Worm (Caenorhabditis elegans) whole organism, L4 larva: ENCODE measurements around the gene Y43F4A.1.
A peak's percentile ranks its signal among the peaks of the same experiment; 100 is the strongest.

Experiments
- F10B5.3 ChIP-seq: sonication (generic microtip); optimal IDR thresholded peaks from 2 replicates; lab custom pipeline; 2016; ENCODE audit warnings: mild to moderate bottlenecking, missing genetic modification characterization, missing compliant biosample characterization
- F26F4.8 ChIP-seq: fragments of 200-800 bp; sonication (Bioruptor generic); conservative IDR thresholded peaks from 2 replicates; pipeline ENCODE4 v1.3.6; 2022; ENCODE audit warnings: missing genetic modification characterization, missing compliant biosample characterization
- T20F7.1 ChIP-seq: fragments of 200-800 bp; sonication (Bioruptor generic); optimal IDR thresholded peaks from 2 replicates; lab custom pipeline; 2018; ENCODE audit warnings: mild to moderate bottlenecking, missing genetic modification characterization, missing compliant biosample characterization
- T26A8.4 ChIP-seq: fragments of 200-800 bp; sonication (Bioruptor generic); IDR thresholded peaks from 2 replicates; pipeline ENCODE4 v1.3.6; 2022; ENCODE audit warnings: missing genetic modification characterization, missing compliant biosample characterization
- Y5F2A.4 ChIP-seq: fragments of 200-800 bp; sonication (Bioruptor generic); optimal IDR thresholded peaks from 2 replicates; lab custom pipeline; 2018; ENCODE audit warnings: mild to moderate bottlenecking, missing genetic modification characterization, missing compliant biosample characterization
- ZK337.2 ChIP-seq: fragments of 200-800 bp; sonication (Bioruptor generic); IDR thresholded peaks from 2 replicates; pipeline ENCODE4 v1.3.6; 2022; ENCODE audit warnings: missing genetic modification reagents, missing genetic modification characterization, missing compliant biosample characterization
- aha-1 ChIP-seq: fragments of 150-350 bp; peaks from one replicate; lab custom pipeline; 2014; ENCODE audit warnings: missing biosample characterization, missing genetic modification characterization
- ceh-28 ChIP-seq: fragments of 150-350 bp; optimal IDR thresholded peaks from 2 replicates; lab custom pipeline; 2014; ENCODE audit warnings: missing biosample characterization, missing genetic modification reagents, missing genetic modification characterization
- ceh-82 ChIP-seq: sonication (generic microtip); optimal IDR thresholded peaks from 2 replicates; lab custom pipeline; 2017; ENCODE audit warnings: missing biosample characterization, missing genetic modification characterization
- ces-1 ChIP-seq: fragments of 150-350 bp; sonication (generic microtip); optimal IDR thresholded peaks from 4 replicates; lab custom pipeline; 2014; ENCODE audit warnings: missing biosample characterization, missing genetic modification reagents, missing genetic modification characterization
- cey-2 ChIP-seq: sonication (generic microtip); optimal IDR thresholded peaks from 3 replicates; lab custom pipeline; 2017; ENCODE audit warnings: missing genetic modification characterization, mild to moderate bottlenecking, missing compliant biosample characterization, antibody characterized with exemption, borderline replicate concordance; ENCODE audit not compliant: insufficient read depth
- ctbp-1 ChIP-seq: fragments of 200-800 bp; sonication (Bioruptor generic); IDR thresholded peaks from 2 replicates; pipeline ENCODE4 v1.3.6; 2022; ENCODE audit warnings: missing genetic modification reagents, missing genetic modification characterization, missing compliant biosample characterization
- daf-16 ChIP-seq, 3 experiments: sonication (generic microtip); optimal IDR thresholded peaks; 2 replicates each; lab custom pipeline; 2016 to 2017; ENCODE audit warnings: missing genetic modification characterization in 3 of 3, missing genetic modification reagents in 3 of 3, mild to moderate bottlenecking in 2 of 3, missing compliant biosample characterization in 2 of 3, missing biosample characterization in 1 of 3, moderate library complexity in 1 of 3
- dmd-8 ChIP-seq: fragments of 200-800 bp; sonication (Bioruptor generic); IDR thresholded peaks from 2 replicates; pipeline ENCODE4 v1.3.6; 2022; ENCODE audit warnings: missing genetic modification characterization, missing compliant biosample characterization
- dmd-9 ChIP-seq: fragments of 200-800 bp; sonication (Bioruptor generic); IDR thresholded peaks from 2 replicates; pipeline ENCODE4 v1.3.6; 2022; ENCODE audit warnings: missing genetic modification reagents, missing genetic modification characterization, missing compliant biosample characterization
- fkh-10 ChIP-seq: fragments of 150-350 bp; optimal IDR thresholded peaks from 2 replicates; lab custom pipeline; 2014; ENCODE audit warnings: missing biosample characterization, missing genetic modification reagents, missing genetic modification characterization
- gei-8 ChIP-seq: fragments of 200-800 bp; sonication (Bioruptor generic); optimal IDR thresholded peaks from 2 replicates; lab custom pipeline; 2018; ENCODE audit warnings: mild to moderate bottlenecking, missing genetic modification characterization, missing compliant biosample characterization
- hlh-30 ChIP-seq: sonication (generic microtip); optimal IDR thresholded peaks from 2 replicates; lab custom pipeline; 2017; ENCODE audit warnings: antibody characterized with exemption, mild to moderate bottlenecking, missing genetic modification characterization, missing compliant biosample characterization; ENCODE audit not compliant: insufficient read depth
- lin-29 ChIP-seq: fragments of 200-800 bp; sonication (Bioruptor generic); IDR thresholded peaks from 2 replicates; pipeline ENCODE4 v1.3.6; 2022; ENCODE audit warnings: missing genetic modification reagents, missing genetic modification characterization, missing compliant biosample characterization
- lin-38 ChIP-seq: fragments of 200-800 bp; sonication (Bioruptor generic); IDR thresholded peaks from 2 replicates; pipeline ENCODE4 v1.3.6; 2022; ENCODE audit warnings: missing genetic modification reagents, missing genetic modification characterization, missing compliant biosample characterization
- lsy-2 ChIP-seq, 2 experiments: fragments of 150-350 bp in 1 of 2; sonication (generic microtip) in 1 of 2; optimal IDR thresholded peaks; 2 replicates each; lab custom pipeline; 2014 to 2017; ENCODE audit warnings: missing biosample characterization in 2 of 2, missing genetic modification characterization in 2 of 2
- mxl-2 ChIP-seq: fragments of 200-800 bp; sonication (Bioruptor generic); conservative IDR thresholded peaks from 2 replicates; pipeline ENCODE4 v1.3.6; 2022; ENCODE audit warnings: missing genetic modification reagents, missing genetic modification characterization, missing compliant biosample characterization
- nhr-10 ChIP-seq: fragments of 150-350 bp; optimal IDR thresholded peaks from 2 replicates; lab custom pipeline; 2014; ENCODE audit warnings: missing biosample characterization, missing genetic modification characterization
- nhr-102 ChIP-seq: sonication (generic microtip); optimal IDR thresholded peaks from 2 replicates; lab custom pipeline; 2016; ENCODE audit warnings: mild to moderate bottlenecking, missing genetic modification characterization, moderate library complexity, missing compliant biosample characterization
- nhr-111 ChIP-seq: fragments of 200-800 bp; sonication (Bioruptor generic); optimal IDR thresholded peaks from 2 replicates; lab custom pipeline; 2018; ENCODE audit warnings: mild to moderate bottlenecking, missing genetic modification characterization, missing compliant biosample characterization
- nhr-237 ChIP-seq: sonication (generic microtip); optimal IDR thresholded peaks from 2 replicates; lab custom pipeline; 2017; ENCODE audit warnings: missing biosample characterization, missing genetic modification characterization
- nhr-6 ChIP-seq: fragments of 150-350 bp; optimal IDR thresholded peaks from 2 replicates; lab custom pipeline; 2014; ENCODE audit warnings: missing biosample characterization, missing genetic modification characterization
- sdz-12 ChIP-seq: fragments of 200-800 bp; sonication (Bioruptor generic); optimal IDR thresholded peaks from 2 replicates; lab custom pipeline; 2018; ENCODE audit warnings: mild to moderate bottlenecking, missing genetic modification characterization, missing compliant biosample characterization
- tag-97 ChIP-seq: fragments of 200-800 bp; sonication (Bioruptor generic); IDR thresholded peaks from 2 replicates; pipeline ENCODE4 v1.3.6; 2022; ENCODE audit warnings: missing genetic modification characterization, missing compliant biosample characterization
- unc-62 ChIP-seq, 3 experiments: fragments of 150-350 bp in 1 of 3; sonication (generic microtip); optimal IDR thresholded peaks in 2 of 3; peaks in 1 of 3; 1 replicate in 1 of 3; 2 replicates in 2 of 3; lab custom pipeline; 2014 to 2017; ENCODE audit warnings: missing biosample characterization in 3 of 3, missing genetic modification characterization in 3 of 3, missing genetic modification reagents in 3 of 3, missing genotype in 1 of 3
- zip-11 ChIP-seq: fragments of 200-800 bp; sonication (Bioruptor generic); IDR thresholded peaks from 2 replicates; pipeline ENCODE4 v1.3.6; 2022; ENCODE audit warnings: missing genetic modification characterization, missing compliant biosample characterization
- ztf-7 ChIP-seq: fragments of 150-350 bp; optimal IDR thresholded peaks from 2 replicates; lab custom pipeline; 2014; ENCODE audit warnings: missing biosample characterization, missing genetic modification characterization

Gene Y43F4A.1

ce11 chrIII:13187773-13188172 lies 35.1 kb upstream of the Y43F4A.1 start (continued):
- no peak for TF ChIP-seq lin-29 (GFP tag; lab: Robert Waterston, UW)
- no peak for TF ChIP-seq dmd-8 (GFP tag; lab: Robert Waterston, UW)
- TF ChIP-seq zip-11 (GFP tag; lab: Robert Waterston, UW): no peak
- TF ChIP-seq ces-1 (GFP tag; lab: Kevin White, UChicago): no peak
- no peak for TF ChIP-seq nhr-6 (tag; lab: Kevin White, UChicago)
- peak; percentile 48 for TF ChIP-seq lin-38 (GFP tag; lab: Robert Waterston, UW)
- no peak for TF ChIP-seq nhr-237 (tag; lab: Kevin White, UChicago)
- no peak for TF ChIP-seq gei-8
- no peak for TF ChIP-seq F10B5.3 (tag; lab: Kevin White, UChicago)
- TF ChIP-seq ZK337.2: peak; percentile 88
- TF ChIP-seq dmd-9 (GFP tag; lab: Robert Waterston, UW): peak; percentile 90

ce11 chrIII:13201079-13201478 lies 21.8 kb upstream of the Y43F4A.1 start:
- no peak for TF ChIP-seq T26A8.4 (GFP tag; lab: Robert Waterston, UW)
- no peak for TF ChIP-seq ceh-28 (tag; lab: Kevin White, UChicago)
- TF ChIP-seq Y5F2A.4 (GFP tag; lab: Kevin White, UChicago): no peak
- TF ChIP-seq hlh-30 (tag; lab: Kevin White, UChicago): no peak

- TF ChIP-seq aha-1 (peak; percentile 65), nhr-10 (tag; lab: Kevin White, UChicago) (no peak)
Measured at ce11 chrIII:13201901-13202300, 21.0 kb upstream of the Y43F4A.1 start.

DNA sequence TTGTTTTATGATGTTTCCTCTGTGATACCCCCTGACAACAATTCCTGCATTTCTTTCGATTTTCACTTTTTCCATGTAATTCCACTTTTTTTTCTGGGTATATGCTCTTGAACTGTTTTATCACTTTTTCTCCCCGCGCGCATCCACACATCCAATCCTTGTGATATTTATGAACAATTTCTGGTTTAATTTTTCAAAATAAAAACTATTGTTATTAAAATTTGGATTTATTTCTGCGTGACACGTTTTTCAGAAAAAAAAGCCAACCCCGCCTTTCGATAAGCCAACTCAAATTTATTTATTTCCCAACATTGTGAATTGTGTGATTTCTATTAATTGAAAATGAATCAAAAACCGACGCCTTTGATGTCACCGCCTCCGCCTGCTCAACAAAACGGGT lies 18.2 kb upstream of the Y43F4A.1 start, which contains the start of gene Y39E4B.11:
Gene Y39E4B.11, plus strand, starts transcription at position 301 of the 400 bp plus-strand sequence.
- TF ChIP-seq ctbp-1 (GFP tag; lab: Robert Waterston, UW) (0 out of 2 replicates have a peak, but pooled peaks have one; percentile 10), ceh-82 (tag; lab: Kevin White, UChicago) (no peak), nhr-111 (GFP tag; lab: Kevin White, UChicago) (peak; percentile 58)

ce11 chrIII:13208978-13209377 lies 13.9 kb upstream of the Y43F4A.1 start:
- TF ChIP-seq fkh-10 (GFP tag; lab: Kevin White, UChicago): no peak
- no peak for TF ChIP-seq F26F4.8 (GFP tag; lab: Robert Waterston, UW)
- TF ChIP-seq T20F7.1 (GFP tag; lab: Kevin White, UChicago): no peak
- TF ChIP-seq tag-97 (GFP tag; lab: Robert Waterston, UW): no peak
- TF ChIP-seq ztf-7 (tag; lab: Kevin White, UChicago): no peak
- TF ChIP-seq cey-2: no peak
- no peak for TF ChIP-seq sdz-12 (GFP tag; lab: Kevin White, UChicago)
- no peak for TF ChIP-seq daf-16 (GFP tag; optimal IDR thresholded peaks at IDR 0.05; lab: Kevin White, UChicago)
- TF ChIP-seq daf-16 (tag; optimal IDR thresholded peaks at IDR 0.05; lab: Kevin White, UChicago): no peak
- no peak for TF ChIP-seq nhr-237 (tag; lab: Kevin White, UChicago)
- TF ChIP-seq aha-1: no peak
- no peak for TF ChIP-seq mxl-2
- no peak for TF ChIP-seq unc-62 (GFP tag; optimal IDR thresholded peaks at IDR 0.05 in 1 of 2; lab: Kevin White, UChicago)
- TF ChIP-seq unc-62 (tag; optimal IDR thresholded peaks at IDR 0.05; lab: Kevin White, UChicago): no peak
- TF ChIP-seq lsy-2 (tag; optimal IDR thresholded peaks at IDR 0.05; lab: Kevin White, UChicago): no peak

DNA sequence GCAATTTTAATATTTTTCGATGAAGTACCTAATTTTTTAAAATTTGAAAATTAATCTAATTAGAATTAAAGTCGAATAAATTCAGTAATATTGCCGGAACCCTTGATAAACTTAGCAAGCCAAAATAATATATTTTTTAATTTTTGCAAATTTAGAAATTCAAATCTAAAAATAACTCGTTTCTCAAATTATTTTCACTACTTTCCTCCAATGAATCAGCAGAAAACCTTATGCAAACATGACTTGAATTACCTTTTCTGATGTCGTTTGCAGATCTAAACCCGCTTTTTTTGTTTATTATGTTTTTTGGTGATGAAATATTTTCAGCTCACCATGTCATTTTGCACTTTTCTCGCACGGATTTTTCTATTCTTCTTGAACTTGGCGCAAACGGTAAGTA lies 10.5 kb upstream of the Y43F4A.1 start, which contains the start of gene tsp-3:
Gene tsp-3, plus strand, starts transcription at position 301 of the 400 bp plus-strand sequence.
- no peak for TF ChIP-seq nhr-102 (tag; lab: Kevin White, UChicago)
